Worm (Caenorhabditis elegans) whole organism, L4 larva: ENCODE data around the gene T24E12.2.

Experiments used
- F26F4.8 ChIP-seq: fragments of 200-800 bp; sonication (Bioruptor generic); conservative IDR thresholded peaks from 2 replicates; pipeline ENCODE4 v1.3.6; 2022; ENCODE audit warnings: missing genetic modification characterization, missing compliant biosample characterization
- R02D3.7 ChIP-seq: fragments of 150-350 bp; sonication (generic microtip); optimal IDR thresholded peaks from 3 replicates; lab custom pipeline; 2014; ENCODE audit warnings: missing biosample characterization, missing genetic modification characterization
- T20F7.1 ChIP-seq: fragments of 200-800 bp; sonication (Bioruptor generic); optimal IDR thresholded peaks from 2 replicates; lab custom pipeline; 2018; ENCODE audit warnings: mild to moderate bottlenecking, missing genetic modification characterization, missing compliant biosample characterization
- T26A8.4 ChIP-seq: fragments of 200-800 bp; sonication (Bioruptor generic); IDR thresholded peaks from 2 replicates; pipeline ENCODE4 v1.3.6; 2022; ENCODE audit warnings: missing genetic modification characterization, missing compliant biosample characterization
- Y75B8A.6 ChIP-seq: fragments of 200-800 bp; sonication (Bioruptor generic); IDR thresholded peaks from 2 replicates; pipeline ENCODE4 v1.3.6; 2022; ENCODE audit warnings: missing genetic modification reagents, missing genetic modification characterization, missing compliant biosample characterization
- aha-1 ChIP-seq: fragments of 150-350 bp; peaks from one replicate; lab custom pipeline; 2014; ENCODE audit warnings: missing biosample characterization, missing genetic modification characterization
- arid-1 ChIP-seq: fragments of 200-800 bp; sonication (Bioruptor generic); conservative IDR thresholded peaks from 2 replicates; pipeline ENCODE4 v1.3.6; 2022; ENCODE audit warnings: missing genetic modification reagents, missing genetic modification characterization, missing compliant biosample characterization
- ceh-20 ChIP-seq: fragments of 200-800 bp; sonication (Bioruptor generic); IDR thresholded peaks from 2 replicates; pipeline ENCODE4 v1.3.6; 2022; ENCODE audit warnings: missing genetic modification reagents, missing genetic modification characterization, missing compliant biosample characterization
- ceh-32 ChIP-seq: sonication (generic microtip); optimal IDR thresholded peaks from 2 replicates; lab custom pipeline; 2016; ENCODE audit warnings: mild to moderate bottlenecking, missing genetic modification characterization, missing compliant biosample characterization; ENCODE audit not compliant: poor library complexity
- ceh-44 ChIP-seq: fragments of 200-800 bp; sonication (Bioruptor generic); IDR thresholded peaks from 2 replicates; pipeline ENCODE4 v1.3.6; 2022; ENCODE audit warnings: missing genetic modification reagents, missing genetic modification characterization, missing compliant biosample characterization
- ceh-82 ChIP-seq: sonication (generic microtip); optimal IDR thresholded peaks from 2 replicates; lab custom pipeline; 2017; ENCODE audit warnings: missing biosample characterization, missing genetic modification characterization
- ces-1 ChIP-seq: fragments of 150-350 bp; sonication (generic microtip); optimal IDR thresholded peaks from 4 replicates; lab custom pipeline; 2014; ENCODE audit warnings: missing biosample characterization, missing genetic modification reagents, missing genetic modification characterization
- daf-19 ChIP-seq: fragments of 200-800 bp; sonication (Bioruptor generic); conservative IDR thresholded peaks from 2 replicates; pipeline ENCODE4 v1.3.6; 2022; ENCODE audit warnings: missing genetic modification characterization, missing compliant biosample characterization
- dmd-9 ChIP-seq: fragments of 200-800 bp; sonication (Bioruptor generic); IDR thresholded peaks from 2 replicates; pipeline ENCODE4 v1.3.6; 2022; ENCODE audit warnings: missing genetic modification reagents, missing genetic modification characterization, missing compliant biosample characterization
- dpl-1 ChIP-seq: fragments of 150-350 bp; optimal IDR thresholded peaks from 2 replicates; lab custom pipeline; 2014; ENCODE audit warnings: missing biosample characterization, missing genetic modification reagents, missing genetic modification characterization
- duxl-1 ChIP-seq: sonication (generic microtip); optimal IDR thresholded peaks from 2 replicates; lab custom pipeline; 2016; ENCODE audit warnings: mild to moderate bottlenecking, missing genetic modification characterization, moderate library complexity, missing compliant biosample characterization; ENCODE audit not compliant: poor library complexity
- fos-1 ChIP-seq: fragments of 150-350 bp; optimal IDR thresholded peaks from 2 replicates; lab custom pipeline; 2014; ENCODE audit warnings: missing biosample characterization, missing genetic modification characterization
- gei-8 ChIP-seq: fragments of 200-800 bp; sonication (Bioruptor generic); optimal IDR thresholded peaks from 2 replicates; lab custom pipeline; 2018; ENCODE audit warnings: mild to moderate bottlenecking, missing genetic modification characterization, missing compliant biosample characterization
- hif-1 ChIP-seq, 2 experiments: sonication (generic microtip); optimal IDR thresholded peaks; 2 replicates each; lab custom pipeline; 2016 to 2017; ENCODE audit warnings: missing compliant biosample characterization in 2 of 2, missing genetic modification characterization in 2 of 2, missing genetic modification reagents in 2 of 2, missing genotype in 2 of 2, mild to moderate bottlenecking in 1 of 2
- hlh-11 ChIP-seq: fragments of 200-800 bp; sonication (Bioruptor generic); optimal IDR thresholded peaks from 2 replicates; lab custom pipeline; 2018; ENCODE audit warnings: mild to moderate bottlenecking, missing genetic modification characterization, missing compliant biosample characterization
- hmg-1.1 ChIP-seq: fragments of 200-800 bp; sonication (Bioruptor generic); IDR thresholded peaks from 2 replicates; pipeline ENCODE4 v1.3.6; 2022; ENCODE audit warnings: missing genetic modification reagents, missing genetic modification characterization, missing compliant biosample characterization
- lim-7 ChIP-seq: fragments of 200-800 bp; sonication (Bioruptor generic); IDR thresholded peaks from 2 replicates; pipeline ENCODE4 v1.3.6; 2022; ENCODE audit warnings: missing genetic modification characterization, missing compliant biosample characterization
- lin-13 ChIP-seq: fragments of 150-350 bp; optimal IDR thresholded peaks from 2 replicates; lab custom pipeline; 2014; ENCODE audit warnings: missing biosample characterization, missing genetic modification reagents, missing genetic modification characterization
- lir-3 ChIP-seq: sonication (generic microtip); optimal IDR thresholded peaks from 2 replicates; lab custom pipeline; 2016; ENCODE audit warnings: mild to moderate bottlenecking, missing genetic modification characterization, missing compliant biosample characterization
- mdl-1 ChIP-seq, 2 experiments: fragments of 150-350 bp in 1 of 2; sonication (generic microtip) in 1 of 2; optimal IDR thresholded peaks; 2 replicates each; lab custom pipeline; 2014 to 2017; ENCODE audit warnings: missing biosample characterization in 2 of 2, missing genetic modification characterization in 2 of 2
- mes-2 ChIP-seq: sonication (generic microtip); optimal IDR thresholded peaks from 2 replicates; lab custom pipeline; 2016; ENCODE audit warnings: missing genotype, mild to moderate bottlenecking, missing genetic modification characterization, missing compliant biosample characterization; ENCODE audit not compliant: poor library complexity, severe bottlenecking
- mxl-2 ChIP-seq: fragments of 200-800 bp; sonication (Bioruptor generic); conservative IDR thresholded peaks from 2 replicates; pipeline ENCODE4 v1.3.6; 2022; ENCODE audit warnings: missing genetic modification reagents, missing genetic modification characterization, missing compliant biosample characterization
- nhr-11 ChIP-seq: fragments of 150-350 bp; optimal IDR thresholded peaks from 2 replicates; lab custom pipeline; 2014; ENCODE audit warnings: missing biosample characterization, missing genetic modification characterization
- nhr-111 ChIP-seq: fragments of 200-800 bp; sonication (Bioruptor generic); optimal IDR thresholded peaks from 2 replicates; lab custom pipeline; 2018; ENCODE audit warnings: mild to moderate bottlenecking, missing genetic modification characterization, missing compliant biosample characterization
- nhr-25 ChIP-seq: sonication (generic microtip); optimal IDR thresholded peaks from 2 replicates; lab custom pipeline; 2017; ENCODE audit warnings: missing genetic modification characterization, mild to moderate bottlenecking, missing compliant biosample characterization, antibody characterized with exemption, moderate library complexity, borderline replicate concordance; ENCODE audit not compliant: insufficient read depth
- nhr-28 ChIP-seq: fragments of 150-350 bp; optimal IDR thresholded peaks from 2 replicates; lab custom pipeline; 2014; ENCODE audit warnings: missing biosample characterization, missing genetic modification characterization
- nhr-6 ChIP-seq: fragments of 150-350 bp; optimal IDR thresholded peaks from 2 replicates; lab custom pipeline; 2014; ENCODE audit warnings: missing biosample characterization, missing genetic modification characterization
- nhr-77 ChIP-seq: fragments of 150-350 bp; optimal IDR thresholded peaks from 2 replicates; lab custom pipeline; 2014; ENCODE audit warnings: missing biosample characterization, missing genetic modification characterization
- pha-4 ChIP-seq, 2 experiments: fragments of 150-350 bp in 1 of 2; fragments of 200-800 bp in 1 of 2; sonication (Bioruptor generic) in 1 of 2; IDR thresholded peaks in 1 of 2; optimal IDR thresholded peaks in 1 of 2; 2 replicates each; pipeline versions ENCODE4 v1.3.6 to Lab custom; 2014 to 2022; ENCODE audit warnings: missing genetic modification characterization in 2 of 2, missing genetic modification reagents in 2 of 2, missing biosample characterization in 1 of 2, missing compliant biosample characterization in 1 of 2
- rbr-2 ChIP-seq: sonication (generic microtip); optimal IDR thresholded peaks from 2 replicates; lab custom pipeline; 2016; ENCODE audit warnings: missing genotype, missing genetic modification characterization, missing compliant biosample characterization
- spr-1 ChIP-seq: sonication (generic microtip); optimal IDR thresholded peaks from 2 replicates; lab custom pipeline; 2016; ENCODE audit warnings: mild to moderate bottlenecking, missing genetic modification characterization, missing compliant biosample characterization
- tag-97 ChIP-seq: fragments of 200-800 bp; sonication (Bioruptor generic); IDR thresholded peaks from 2 replicates; pipeline ENCODE4 v1.3.6; 2022; ENCODE audit warnings: missing genetic modification characterization, missing compliant biosample characterization
- tra-1 ChIP-seq: fragments of 200-800 bp; sonication (Bioruptor generic); IDR thresholded peaks from 2 replicates; pipeline ENCODE4 v1.3.6; 2022; ENCODE audit warnings: missing genetic modification reagents, missing genetic modification characterization, missing compliant biosample characterization
- unc-130 ChIP-seq: sonication (generic microtip); optimal IDR thresholded peaks from 2 replicates; lab custom pipeline; 2016; ENCODE audit warnings: missing genetic modification reagents, missing genetic modification characterization, missing compliant biosample characterization
- unc-39 ChIP-seq: sonication (generic microtip); optimal IDR thresholded peaks from 2 replicates; lab custom pipeline; 2017; ENCODE audit warnings: missing biosample characterization, missing genetic modification characterization
- unc-62 ChIP-seq, 3 experiments: fragments of 150-350 bp in 1 of 3; sonication (generic microtip); optimal IDR thresholded peaks in 2 of 3; peaks in 1 of 3; 1 replicate in 1 of 3; 2 replicates in 2 of 3; lab custom pipeline; 2014 to 2017; ENCODE audit warnings: missing biosample characterization in 3 of 3, missing genetic modification characterization in 3 of 3, missing genetic modification reagents in 3 of 3, missing genotype in 1 of 3
- vab-7 ChIP-seq: fragments of 200-800 bp; sonication (Bioruptor generic); IDR thresholded peaks from 2 replicates; pipeline ENCODE4 v1.3.6; 2022; ENCODE audit warnings: missing genetic modification reagents, missing genetic modification characterization, missing compliant biosample characterization
- zag-1 ChIP-seq: fragments of 150-350 bp; optimal IDR thresholded peaks from 2 replicates; lab custom pipeline; 2014; ENCODE audit warnings: missing biosample characterization, missing genetic modification characterization
- zfp-3 ChIP-seq: fragments of 200-800 bp; sonication (Bioruptor generic); conservative IDR thresholded peaks from 2 replicates; pipeline ENCODE4 v1.3.6; 2022; ENCODE audit warnings: missing genetic modification reagents, missing genetic modification characterization, missing compliant biosample characterization

Gene T24E12.2

DNA sequence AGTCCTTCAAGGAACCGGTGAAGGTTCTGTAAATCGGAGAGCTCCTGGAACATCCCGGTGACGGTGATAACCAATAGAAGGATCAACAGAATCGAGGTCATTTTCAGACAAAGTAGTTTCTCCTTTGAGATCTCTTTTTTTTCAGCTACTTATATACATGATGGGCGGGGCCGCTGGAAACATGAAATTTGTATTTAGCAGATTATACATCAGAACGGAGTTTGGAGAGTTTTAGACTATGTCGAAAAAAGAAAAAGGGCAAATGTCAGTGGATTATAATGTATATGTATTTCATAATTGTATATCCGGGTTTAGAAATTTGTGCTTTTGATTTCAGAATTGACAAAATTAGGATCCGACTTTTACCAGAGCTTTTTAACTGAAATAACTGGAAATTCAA is 20.5 kb downstream of the T24E12.2 start, which contains the start of gene ins-32:
ins-32 (minus strand) TSS at position 101 of the 400 bp plus-strand sequence.
- TF ChIP-seq vab-7 (GFP tag; lab: Robert Waterston, UW) = no peak
- no peak for TF ChIP-seq daf-19 (GFP tag; lab: Robert Waterston, UW)
- no peak for TF ChIP-seq nhr-111 (GFP tag; lab: Kevin White, UChicago)

ce11 chrII:3805518-3805917 is 22.8 kb downstream of the T24E12.2 start:
- TF ChIP-seq tra-1 (GFP tag; lab: Robert Waterston, UW) (no peak), dmd-9 (GFP tag; lab: Robert Waterston, UW) (no peak), unc-62 (GFP tag; optimal IDR thresholded peaks at IDR 0.05 in 1 of 2; lab: Kevin White, UChicago) (peak in 1 of 2 experiments; percentile 96), unc-62 (tag; optimal IDR thresholded peaks at IDR 0.05; lab: Kevin White, UChicago) (no peak), ceh-44 (GFP tag; lab: Robert Waterston, UW) (no peak)

- no peak for TF ChIP-seq zfp-3
- TF ChIP-seq aha-1 = peak; percentile 82
- TF ChIP-seq F26F4.8 (GFP tag; lab: Robert Waterston, UW) = no peak
Measured at ce11 chrII:3806964-3807363, 24.2 kb downstream of the T24E12.2 start, which contains the start of gene F54D10.4. TSS of gene F54D10.4 (minus strand) at chrII:3807064.

DNA sequence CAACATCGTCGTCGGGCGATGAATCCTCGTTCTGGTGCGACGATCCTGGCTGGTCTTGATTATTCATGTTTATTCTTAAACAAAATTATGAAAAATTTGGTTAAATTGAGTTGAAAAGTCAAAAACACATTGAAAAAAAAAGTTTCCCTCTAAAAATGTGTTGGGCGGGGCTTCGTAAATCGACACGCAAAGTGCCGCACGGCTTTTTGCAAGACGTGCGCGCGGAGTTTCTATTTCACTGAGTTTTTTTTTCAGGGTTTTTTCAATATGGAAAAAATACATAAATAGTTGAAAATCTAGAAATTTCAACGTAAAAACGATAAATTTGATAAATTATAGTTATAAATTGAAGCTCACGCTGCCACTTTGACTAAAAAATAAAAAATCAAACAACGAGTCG is 25.4 kb downstream of the T24E12.2 start, which contains the start of gene F54D10.5:
F54D10.5 (minus strand) TSS at position 74 of the 400 bp plus-strand sequence.
- TF ChIP-seq nhr-6 (tag; lab: Kevin White, UChicago) = peak; percentile 46
- peak; percentile 35 for TF ChIP-seq hlh-11 (tag; lab: Kevin White, UChicago)
- peak; percentile 95 for TF ChIP-seq dpl-1 (GFP tag; lab: Kevin White, UChicago)
- no peak for TF ChIP-seq unc-39 (tag; lab: Kevin White, UChicago)
- TF ChIP-seq arid-1 (GFP tag; lab: Robert Waterston, UW) = no peak
- peak; percentile 45 for TF ChIP-seq spr-1 (tag; lab: Kevin White, UChicago)
- TF ChIP-seq hmg-1.1 (GFP tag; lab: Robert Waterston, UW) = peak; percentile 51; the same call in 1 of the 2 replicates
- TF ChIP-seq ceh-82 (tag; lab: Kevin White, UChicago) = no peak
- TF ChIP-seq mxl-2 (GFP tag; lab: Robert Waterston, UW) = no peak
- TF ChIP-seq mes-2 = peak; percentile 91
- peak; percentile 7 for TF ChIP-seq fos-1
- TF ChIP-seq pha-4 (GFP tag; IDR thresholded peaks at IDR 0.05; lab: Robert Waterston, UW) = peak; percentile 35; the same call in 1 of the 2 replicates
- no peak for TF ChIP-seq pha-4 (tag; optimal IDR thresholded peaks at IDR 0.05; lab: Kevin White, UChicago)
- TF ChIP-seq nhr-28 = peak; percentile 28
- peak; percentile 12 for TF ChIP-seq nhr-77 (tag; lab: Kevin White, UChicago)
- TF ChIP-seq gei-8 (GFP tag; lab: Kevin White, UChicago) = no peak
- TF ChIP-seq ceh-32 = no peak
- peak in 1 of 2 experiments; percentile 12 for TF ChIP-seq mdl-1 (tag; optimal IDR thresholded peaks at IDR 0.05; lab: Kevin White, UChicago)
- peak; percentile 63 for TF ChIP-seq T26A8.4 (GFP tag; lab: Robert Waterston, UW)
- TF ChIP-seq lin-13 (GFP tag; lab: Kevin White, UChicago) = peak; percentile 31
- TF ChIP-seq ceh-20 (GFP tag; lab: Robert Waterston, UW) = no peak
- no peak for TF ChIP-seq nhr-11 (tag; lab: Kevin White, UChicago)
- TF ChIP-seq hif-1 (tag; optimal IDR thresholded peaks at IDR 0.05; lab: Kevin White, UChicago) = peak in 1 of 2 experiments; percentile 18
- TF ChIP-seq lir-3 (tag; lab: Kevin White, UChicago) = no peak
- TF ChIP-seq duxl-1 = peak; percentile 84
- TF ChIP-seq rbr-2 = peak; percentile 63
- peak; percentile 93 for TF ChIP-seq aha-1
- peak; percentile 95 for TF ChIP-seq R02D3.7 (tag; lab: Kevin White, UChicago)
- no peak for TF ChIP-seq Y75B8A.6
- TF ChIP-seq zag-1 (tag; lab: Kevin White, UChicago) = no peak
- TF ChIP-seq nhr-25 (tag; lab: Kevin White, UChicago) = no peak
- no peak for TF ChIP-seq lim-7 (GFP tag; lab: Robert Waterston, UW)
- peak; percentile 48 for TF ChIP-seq unc-130 (GFP tag; lab: Kevin White, UChicago)
- TF ChIP-seq ces-1 (GFP tag; lab: Kevin White, UChicago) = no peak
- TF ChIP-seq T20F7.1 (GFP tag; lab: Kevin White, UChicago) = no peak
- no peak for TF ChIP-seq tag-97 (GFP tag; lab: Robert Waterston, UW)
